Worm (Caenorhabditis elegans) whole organism, early embryonic: Measurements from ENCODE around the gene nhr-54.

Source experiments
- B0310.2 ChIP-seq: sonication (generic microtip); optimal IDR thresholded peaks from 2 replicates; lab custom pipeline; 2016; ENCODE audit warnings: mild to moderate bottlenecking, missing genetic modification characterization, missing compliant biosample characterization
- aly-1 ChIP-seq: sonication (generic microtip); optimal IDR thresholded peaks from 2 replicates; lab custom pipeline; 2016; ENCODE audit warnings: missing genetic modification characterization, missing compliant biosample characterization
- ceh-36 ChIP-seq: sonication (generic microtip); optimal IDR thresholded peaks from 2 replicates; lab custom pipeline; 2016; ENCODE audit warnings: missing genetic modification characterization, inconsistent platforms, missing compliant biosample characterization
- flt-1 ChIP-seq: fragments of 200-800 bp; sonication (Bioruptor generic); IDR thresholded peaks from 2 replicates; pipeline ENCODE4 v1.3.6; 2022; ENCODE audit warnings: missing genetic modification characterization, missing compliant biosample characterization
- scrt-1 ChIP-seq: fragments of 200-800 bp; sonication (Bioruptor generic); IDR thresholded peaks from 2 replicates; pipeline ENCODE4 v1.3.6; 2022; ENCODE audit warnings: missing genetic modification characterization, missing compliant biosample characterization

- TF ChIP-seq B0310.2 (tag; lab: Kevin White, UChicago), result no peak
- no peak for TF ChIP-seq scrt-1 (GFP tag; lab: Robert Waterston, UW)
- no peak for TF ChIP-seq flt-1 (GFP tag; lab: Robert Waterston, UW)
- TF ChIP-seq ceh-36 (tag; lab: Kevin White, UChicago), result no peak
- TF ChIP-seq aly-1 (tag; lab: Kevin White, UChicago), result no peak
Measured at ce11 chrV:16508667-16509066, 2.9 kb upstream of the nhr-54 start, which contains the start of gene srr-3.
